Fruit fly (Drosophila melanogaster): ENCODE results near the gene GIIIspla2.

The GIIIspla2 gene

dm6 chrX:8196157-8196526 is 38.7 kb downstream of the GIIIspla2 start (continued):
- TF ChIP-seq Eip78C (GFP tag) = peak; percentile 82
- TF ChIP-seq CG8632 (GFP tag; optimal IDR thresholded peaks at IDR 0.05) = peak; percentile 8
- TF ChIP-seq topi (GFP tag; optimal IDR thresholded peaks at IDR 0.05) = peak; percentile 57
- 0 out of 3 replicates have a peak, but pooled peaks have one; percentile 3 for TF ChIP-seq eg (GFP tag; IDR thresholded peaks at IDR 0.05)
- peak; percentile 69 for TF ChIP-seq esn (GFP tag; optimal IDR thresholded peaks at IDR 0.05)
- peak; percentile 7 for TF ChIP-seq CG11902 (GFP tag; optimal IDR thresholded peaks at IDR 0.05)
- TF ChIP-seq salr (GFP tag; optimal IDR thresholded peaks at IDR 0.05) = peak in 1 of 2 experiments; percentile 1
- TF ChIP-seq dac (GFP tag; optimal IDR thresholded peaks at IDR 0.05) = peak; percentile 1
- TF ChIP-seq ss (GFP tag; optimal IDR thresholded peaks at IDR 0.05) = peak in 1 of 2 experiments; percentile 21
- peak; percentile 10 for TF ChIP-seq Hr4 (GFP tag; optimal IDR thresholded peaks at IDR 0.05)
- TF ChIP-seq CG9139 (GFP tag; optimal IDR thresholded peaks at IDR 0.05) = no peak
- TF ChIP-seq spab (GFP tag; optimal IDR thresholded peaks at IDR 0.05) = peak; percentile 30
- no peak for TF ChIP-seq vri (GFP tag; optimal IDR thresholded peaks at IDR 0.05)
- TF ChIP-seq CG3032 (tag; optimal IDR thresholded peaks at IDR 0.05) = no peak
- peak; percentile 5 for TF ChIP-seq CG10669 (GFP tag; optimal IDR thresholded peaks at IDR 0.05)
- TF ChIP-seq CG3919 (GFP tag; optimal IDR thresholded peaks at IDR 0.05) = peak; percentile 9
- peak; percentile 30 for TF ChIP-seq net (GFP tag; optimal IDR thresholded peaks at IDR 0.05)
- peak; percentile 23 for TF ChIP-seq achi (GFP tag; optimal IDR thresholded peaks at IDR 0.05)
- TF ChIP-seq CG4318 (GFP tag; optimal IDR thresholded peaks at IDR 0.05) = peak; percentile 33
- TF ChIP-seq Blimp-1 (GFP tag; optimal IDR thresholded peaks at IDR 0.05) = no peak
- peak; percentile 53 for TF ChIP-seq Met (GFP tag; optimal IDR thresholded peaks at IDR 0.05)
- TF ChIP-seq CG11294 (GFP tag; IDR thresholded peaks at IDR 0.05) = no peak

- peak; percentile 69 for TF ChIP-seq Gug (GFP tag; IDR thresholded peaks at IDR 0.05)
- peak; percentile 26 to 39 for TF ChIP-seq salr (GFP tag; optimal IDR thresholded peaks at IDR 0.05)
- peak; percentile 62 for TF ChIP-seq esn (GFP tag; optimal IDR thresholded peaks at IDR 0.05)
- TF ChIP-seq Sox14 (GFP tag; optimal IDR thresholded peaks at IDR 0.05) = peak; percentile 76
- peak; percentile 26 for TF ChIP-seq Blimp-1 (GFP tag; optimal IDR thresholded peaks at IDR 0.05)
- peak; percentile 65 for TF ChIP-seq Sox102F (GFP tag; optimal IDR thresholded peaks at IDR 0.05)
- peak; percentile 43 for TF ChIP-seq Eip93F (GFP tag; optimal IDR thresholded peaks at IDR 0.05)
- peak; percentile 88 for TF ChIP-seq svp (GFP tag)
- peak; percentile 61 for TF ChIP-seq Lpt (GFP tag; optimal IDR thresholded peaks at IDR 0.05)
- peak; percentile 66 for TF ChIP-seq OdsH (GFP tag; optimal IDR thresholded peaks at IDR 0.05)
- peak; percentile 70 for TF ChIP-seq achi (GFP tag; optimal IDR thresholded peaks at IDR 0.05)
- peak; percentile 69 for TF ChIP-seq CG32006 (GFP tag; optimal IDR thresholded peaks at IDR 0.05)
- peak; percentile 7 for TF ChIP-seq CG16779 (tag; optimal IDR thresholded peaks at IDR 0.05)
- peak; percentile 31 for TF ChIP-seq fd59A (GFP tag; optimal IDR thresholded peaks at IDR 0.05)
- peak; percentile 52 for TF ChIP-seq Ets96B (tag; optimal IDR thresholded peaks at IDR 0.05)
- TF ChIP-seq Hr39 (GFP tag; optimal IDR thresholded peaks at IDR 0.05) = peak; percentile 76
- peak; percentile 65 for TF ChIP-seq CG11762 (GFP tag; optimal IDR thresholded peaks at IDR 0.05; ENCODE audit: insufficient read depth)
- peak; percentile 64 for TF ChIP-seq CG10669 (GFP tag; optimal IDR thresholded peaks at IDR 0.05)
- TF ChIP-seq CG8319 (GFP tag; optimal IDR thresholded peaks at IDR 0.05) = peak; percentile 44
- peak; percentile 85 for TF ChIP-seq eg (GFP tag; IDR thresholded peaks at IDR 0.05)
- TF ChIP-seq dac (GFP tag; optimal IDR thresholded peaks at IDR 0.05) = peak; percentile 31
- peak; percentile 70 for TF ChIP-seq acj6 (GFP tag; optimal IDR thresholded peaks at IDR 0.05)
- peak; percentile 69 for TF ChIP-seq CG10631 (GFP tag; optimal IDR thresholded peaks at IDR 0.05)
- TF ChIP-seq CG6163 (GFP tag; IDR thresholded peaks at IDR 0.05) = peak; percentile 91
- peak; percentile 54; the same call in 1 of the 2 replicates for TF ChIP-seq CG11294 (GFP tag; IDR thresholded peaks at IDR 0.05)
- TF ChIP-seq CG4318 (GFP tag; optimal IDR thresholded peaks at IDR 0.05) = peak; percentile 41
- TF ChIP-seq CG31627 (GFP tag; optimal IDR thresholded peaks at IDR 0.05) = peak; percentile 66
- TF ChIP-seq CG8119 (GFP tag; IDR thresholded peaks at IDR 0.05) = peak; percentile 82
- TF ChIP-seq spab (GFP tag; optimal IDR thresholded peaks at IDR 0.05) = peak; percentile 34
- peak; percentile 55 for TF ChIP-seq dsx (GFP tag; optimal IDR thresholded peaks at IDR 0.05; ENCODE audit: poor library complexity, severe bottlenecking)
- peak; percentile 35 for TF ChIP-seq CG9139 (GFP tag; optimal IDR thresholded peaks at IDR 0.05)
- peak; percentile 82 for TF ChIP-seq CG3919 (GFP tag; optimal IDR thresholded peaks at IDR 0.05)
- TF ChIP-seq CG7368 (GFP tag; optimal IDR thresholded peaks at IDR 0.05) = peak; percentile 61
- TF ChIP-seq Smox (GFP tag; optimal IDR thresholded peaks at IDR 0.05) = peak; percentile 67
- TF ChIP-seq CG1621 (tag; optimal IDR thresholded peaks at IDR 0.05) = peak; percentile 68
- peak; percentile 62 for TF ChIP-seq CG34406 (GFP tag; optimal IDR thresholded peaks at IDR 0.05)
- TF ChIP-seq ss (GFP tag; optimal IDR thresholded peaks at IDR 0.05) = peak; percentile 36 to 39
- peak; percentile 57 for TF ChIP-seq Sox15 (GFP tag; optimal IDR thresholded peaks at IDR 0.05)
These were observed 39.3 kb downstream of the GIIIspla2 start for dm6 chrX:8196598-8197228.

Measured in whole organism, prepupa.